Fruit fly (Drosophila melanogaster) Kc167 (cell line): ENCODE results near the gene CG11367.
"Not testable (repeated sequence)": the region's sequence is repeated elsewhere in the genome, so short reads cannot be mapped to it uniquely, and the experiment has no call there.

Experiments used
- Myc ChIP-seq: fragments of >200 bp; optimal IDR thresholded peaks from 2 replicates; lab custom pipeline; 2017; ENCODE audit warnings: missing external identifiers
- Sin3A ChIP-seq: fragments of >200 bp; optimal IDR thresholded peaks from 2 replicates; lab custom pipeline; 2018; ENCODE audit warnings: missing external identifiers
- h ChIP-seq: fragments of >200 bp; optimal IDR thresholded peaks from 3 replicates; lab custom pipeline; 2018; ENCODE audit warnings: missing external identifiers
- insv ChIP-seq: fragments of >200 bp; optimal IDR thresholded peaks from 3 replicates; lab custom pipeline; 2018; ENCODE audit warnings: missing external identifiers
- psq ChIP-seq: fragments of >200 bp; optimal IDR thresholded peaks from 2 replicates; lab custom pipeline; 2017; ENCODE audit warnings: missing external identifiers
- ttk ChIP-seq: sonication (Bioruptor generic); optimal IDR thresholded peaks from 2 replicates; lab custom pipeline; 2017; ENCODE audit warnings: missing external identifiers

Gene CG11367

DNA sequence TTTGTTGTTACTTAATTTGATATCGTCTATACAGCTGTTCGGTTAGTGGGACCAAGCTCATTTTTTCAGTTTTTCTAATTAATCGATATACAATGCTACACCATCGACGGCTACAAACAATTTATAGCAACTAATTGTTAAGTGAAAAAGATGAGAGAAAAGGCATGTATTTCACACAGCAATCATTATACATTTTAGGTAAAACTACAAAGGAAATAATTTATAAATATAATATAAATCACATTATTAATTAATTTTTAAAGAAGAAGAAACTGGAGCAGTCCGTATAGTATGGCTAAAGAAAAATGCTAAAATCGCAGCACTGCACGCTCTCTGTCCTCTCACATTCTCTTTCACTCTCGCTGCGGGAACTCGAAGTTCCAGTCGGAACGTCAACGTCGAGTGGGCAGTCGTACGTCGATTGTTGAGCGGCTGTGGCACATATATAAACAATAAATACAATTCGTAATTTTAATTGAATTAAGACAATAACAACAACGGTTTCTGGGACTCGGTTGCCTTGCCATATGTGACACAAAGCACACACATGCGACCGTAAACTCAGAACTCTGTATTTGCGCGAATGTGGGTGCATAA is at the start of gene CG11367, which contains the start of gene CG14450:
Gene CG11367 (plus strand): TSS at position 373 of the 597 bp plus-strand sequence.
Gene CG14450 (minus strand): TSS at position 51 of the 597 bp plus-strand sequence.
- no peak for TF ChIP-seq Myc (lab: Kevin White, UChicago)
- no peak for TF ChIP-seq Sin3A (lab: Kevin White, UChicago)
- TF ChIP-seq h (lab: Kevin White, UChicago), result no peak
- no peak for TF ChIP-seq ttk (lab: Kevin White, UChicago)
- no peak for TF ChIP-seq insv (lab: Kevin White, UChicago)
- TF ChIP-seq psq, result no peak

- no peak for TF ChIP-seq Sin3A (lab: Kevin White, UChicago)
- TF ChIP-seq psq, result no peak
- no peak for TF ChIP-seq Myc (lab: Kevin White, UChicago)
- no peak for TF ChIP-seq h (lab: Kevin White, UChicago)
- no peak for TF ChIP-seq insv (lab: Kevin White, UChicago)
- TF ChIP-seq ttk (lab: Kevin White, UChicago), result no peak
Measured at dm6 chr3L:22680932-22681331, 47.0 kb upstream of the CG11367 start.

- TF ChIP-seq Sin3A (lab: Kevin White, UChicago) (no peak), ttk (lab: Kevin White, UChicago) (no peak), h (lab: Kevin White, UChicago) (no peak), Myc (lab: Kevin White, UChicago) (no peak), psq (no peak), insv (lab: Kevin White, UChicago) (no peak)
Measured at dm6 chr3L:22686987-22687386, 40.9 kb upstream of the CG11367 start, which contains the start of the genes CG14455 and CG14456. TSS of gene CG14455 (minus strand) at chr3L:22687087. TSS of gene CG14456 (plus strand) at chr3L:22687222.

dm6 chr3L:22692428-22692827 is 35.5 kb upstream of the CG11367 start, which contains the start of gene CG14454:
TSS of gene CG14454 (minus strand) at chr3L:22692528.
- not testable (repeated sequence) for TF ChIP-seq ttk (lab: Kevin White, UChicago); psq; h (lab: Kevin White, UChicago)

DNA sequence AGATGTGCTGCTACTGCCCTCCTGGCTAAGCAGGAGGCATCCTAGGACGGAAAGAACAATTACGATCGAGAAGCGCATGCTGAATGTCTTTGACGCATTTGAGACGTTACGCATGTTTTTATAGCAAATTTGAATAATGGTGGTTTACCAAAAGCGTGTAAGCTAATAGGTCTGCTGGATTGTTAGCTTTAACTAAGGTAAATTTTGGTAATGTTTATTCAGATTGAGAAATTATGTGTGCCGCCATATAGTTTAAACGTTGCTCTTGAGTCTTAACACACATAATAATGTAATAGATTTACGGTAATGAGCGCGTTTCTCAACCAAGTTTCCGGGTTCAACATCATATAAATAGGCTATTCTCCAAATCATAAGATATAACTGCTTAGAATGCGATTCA is 34.2 kb upstream of the CG11367 start, which contains the start of the genes CG12546 and CG14453:
Gene CG12546 (minus strand): TSS at position 101 of the 400 bp plus-strand sequence.
Gene CG14453 (plus strand): TSS at position 372 of the 400 bp plus-strand sequence.
- TF ChIP-seq Myc (lab: Kevin White, UChicago) (no peak), Sin3A (lab: Kevin White, UChicago) (no peak), insv (lab: Kevin White, UChicago) (no peak), h (lab: Kevin White, UChicago) (no peak), psq (no peak), ttk (lab: Kevin White, UChicago) (no peak)

DNA sequence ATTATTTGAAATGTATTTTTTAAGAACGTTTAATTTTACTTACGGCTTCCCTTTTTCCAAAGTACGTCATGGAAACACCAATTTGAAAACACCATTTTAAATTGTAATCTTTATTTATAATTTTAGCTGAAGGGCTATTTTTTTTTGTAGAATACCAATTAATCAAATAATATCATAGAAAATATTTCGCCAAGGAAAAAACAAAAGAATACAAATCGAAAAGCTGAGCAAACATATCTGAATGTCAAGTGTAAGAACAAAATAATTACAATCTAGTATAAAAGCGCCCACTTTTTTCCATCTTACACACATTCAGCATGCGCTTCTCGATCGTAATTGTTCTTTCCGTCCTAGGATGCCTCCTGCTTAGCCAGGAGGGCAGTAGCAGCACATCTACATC is 32.3 kb upstream of the CG11367 start, which contains the start of gene CG14452:
Gene CG14452 (plus strand): TSS at position 301 of the 400 bp plus-strand sequence.
- TF ChIP-seq h (lab: Kevin White, UChicago) (no peak), psq (no peak), ttk (lab: Kevin White, UChicago) (no peak), Sin3A (lab: Kevin White, UChicago) (no peak), insv (lab: Kevin White, UChicago) (no peak), Myc (lab: Kevin White, UChicago) (no peak)

dm6 chr3L:22696930-22697329 is 31.0 kb upstream of the CG11367 start, which contains the start of gene CG32453:
TSS of gene CG32453 (plus strand) at chr3L:22697230.
- not testable (repeated sequence) for TF ChIP-seq insv, Myc, ttk (lab: Kevin White, UChicago)

- TF ChIP-seq ttk (lab: Kevin White, UChicago), result no peak
- no peak for TF ChIP-seq Sin3A (lab: Kevin White, UChicago)
- no peak for TF ChIP-seq psq
- no peak for TF ChIP-seq h (lab: Kevin White, UChicago)
Measured at dm6 chr3L:22699133-22699532, 28.8 kb upstream of the CG11367 start, which contains the start of gene CG45116. TSS of gene CG45116 (plus strand) at chr3L:22699433.

DNA sequence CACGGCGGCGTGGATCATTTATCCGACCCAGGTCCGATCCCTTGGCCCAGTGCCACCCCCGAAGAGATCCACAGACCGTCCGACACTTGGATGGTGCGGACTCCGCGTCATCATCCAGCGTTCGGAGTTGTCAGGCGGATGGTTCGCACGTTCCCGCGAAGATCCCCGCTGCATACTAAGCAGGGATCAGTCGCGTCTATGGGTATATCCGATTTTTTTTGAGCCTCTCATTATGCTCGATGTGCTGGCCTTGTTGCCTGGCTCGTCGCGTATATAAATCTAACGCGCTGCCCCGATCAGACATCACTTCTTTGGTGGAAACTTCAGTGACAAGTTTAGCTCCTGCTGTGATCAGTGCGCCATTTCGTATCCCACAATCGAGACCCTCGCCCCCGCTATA is 16.1 kb upstream of the CG11367 start, which contains the start of gene CG11370:
Gene CG11370 (plus strand): TSS at position 301 of the 400 bp plus-strand sequence.
- TF ChIP-seq h (lab: Kevin White, UChicago) (no peak), Myc (lab: Kevin White, UChicago) (no peak), psq (no peak), ttk (lab: Kevin White, UChicago) (no peak), insv (lab: Kevin White, UChicago) (no peak), Sin3A (lab: Kevin White, UChicago) (no peak)

DNA sequence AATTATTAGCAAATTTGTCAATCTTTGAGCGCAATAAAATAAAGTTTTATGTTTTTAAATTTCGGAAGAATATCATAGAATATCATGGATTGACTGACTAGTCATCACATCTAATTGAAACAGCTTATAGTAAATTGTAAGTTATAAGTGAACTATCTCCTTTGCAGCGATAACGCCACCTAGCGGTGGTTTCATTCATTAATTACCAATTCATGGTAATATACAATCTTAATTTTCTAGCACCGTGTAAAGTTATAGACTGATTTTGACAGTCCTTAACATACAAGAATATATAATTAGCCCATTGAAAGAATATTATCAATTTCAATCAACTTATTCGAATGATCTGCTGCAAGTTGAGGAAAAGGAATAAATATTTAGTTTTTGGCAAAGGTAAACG is 14.3 kb upstream of the CG11367 start:
- TF ChIP-seq h (lab: Kevin White, UChicago) (no peak), Myc (lab: Kevin White, UChicago) (no peak), Sin3A (lab: Kevin White, UChicago) (no peak), ttk (lab: Kevin White, UChicago) (no peak), insv (lab: Kevin White, UChicago) (no peak), psq (no peak)

DNA sequence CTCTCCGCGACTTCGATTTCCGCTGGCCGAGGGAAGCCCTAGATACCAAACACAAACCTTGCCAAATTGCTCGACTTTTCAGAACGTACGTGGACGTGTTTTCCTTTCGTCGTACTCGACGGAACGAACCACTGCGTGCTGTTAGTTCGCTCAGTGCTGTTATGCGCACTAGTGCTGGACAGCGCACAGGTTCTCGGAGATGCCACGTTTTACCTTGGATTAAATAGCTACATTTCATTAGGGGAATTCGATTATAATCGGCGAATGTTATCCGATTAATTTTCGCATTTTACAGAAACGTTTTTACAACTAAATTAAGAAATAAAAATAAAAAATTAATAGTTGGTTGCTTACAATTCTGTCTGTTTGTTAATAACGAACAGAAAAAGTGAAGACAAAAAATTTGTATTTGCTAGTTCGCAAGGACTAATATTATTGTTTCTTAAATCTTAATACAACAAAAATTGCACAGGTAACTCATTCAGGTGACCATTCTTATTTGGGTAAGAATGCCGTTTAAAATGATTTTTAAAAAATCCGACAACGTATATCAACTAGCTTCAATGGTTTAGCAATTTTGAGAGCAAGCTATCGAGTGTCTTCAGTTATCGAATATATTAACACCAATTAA is 10.7 kb upstream of the CG11367 start, which contains the start of the genes ArfGAP3 and CG32452:
Gene ArfGAP3 (minus strand): TSS at position 441 of the 631 bp plus-strand sequence.
Gene CG32452 (plus strand): TSS at position 592 of the 631 bp plus-strand sequence.
- TF ChIP-seq ttk (lab: Kevin White, UChicago) (no peak), psq (peak; percentile 77), Sin3A (lab: Kevin White, UChicago) (no peak), insv (lab: Kevin White, UChicago) (no peak), h (lab: Kevin White, UChicago) (no peak)
